Fruit fly (Drosophila melanogaster): ENCODE data around the gene Ald1.

- no peak for TF ChIP-seq CG8478 (optimal IDR thresholded peaks at IDR 0.05)
- no peak for TF ChIP-seq EcR (GFP tag; optimal IDR thresholded peaks at IDR 0.05)
- TF ChIP-seq psq (optimal IDR thresholded peaks at IDR 0.05): no peak
- no peak for TF ChIP-seq pan (optimal IDR thresholded peaks at IDR 0.05)
Measured at dm6 chr3R:26238945-26239344, 22.4 kb downstream of the Ald1 start.

All from whole organism.